Fruit fly (Drosophila melanogaster): Measurements from ENCODE around the gene Atac3.

Gene Atac3

DNA sequence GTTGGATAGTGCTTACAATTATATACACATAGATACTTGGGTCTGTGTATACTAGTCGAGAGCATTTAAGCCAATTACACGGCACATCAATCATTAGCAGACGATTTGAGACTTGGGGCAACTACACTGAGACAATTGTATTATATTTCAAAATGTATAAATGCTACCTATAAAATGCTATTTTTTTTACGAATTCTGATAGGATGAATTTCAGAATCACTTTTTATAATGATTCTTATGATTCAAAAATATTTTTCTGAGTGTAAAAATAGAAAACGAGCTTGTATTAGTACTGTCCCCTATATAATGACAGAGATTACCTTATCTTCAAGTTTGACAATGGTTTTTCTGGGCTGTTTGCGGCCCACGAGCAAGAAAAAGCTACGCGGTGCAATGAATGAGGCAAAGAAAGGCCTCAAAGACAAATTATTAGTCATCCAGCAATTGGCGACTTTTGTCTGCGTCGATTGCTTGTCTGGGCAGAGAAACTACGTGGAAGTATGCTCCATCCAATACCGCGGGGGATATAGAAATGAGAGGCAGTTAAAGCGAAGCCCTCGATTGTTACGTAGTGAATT lies 22.9 kb upstream of the Atac3 start (continued):
- TF ChIP-seq CG14965 (GFP tag; optimal IDR thresholded peaks at IDR 0.05; ENCODE audit: borderline replicate concordance) (no peak), klu (GFP tag; IDR thresholded peaks at IDR 0.05) (peak; percentile 52), Six4 (GFP tag; optimal IDR thresholded peaks at IDR 0.05) (peak; percentile 17), grau (tag; optimal IDR thresholded peaks at IDR 0.05) (peak; percentile 73), Sin3A (optimal IDR thresholded peaks at IDR 0.05) (no peak), Kr (GFP tag; optimal IDR thresholded peaks at IDR 0.05) (no peak), chn (GFP tag; optimal IDR thresholded peaks at IDR 0.05) (peak; percentile 0), Dip3 (GFP tag; optimal IDR thresholded peaks at IDR 0.05) (peak; percentile 58), HmgZ (tag; optimal IDR thresholded peaks at IDR 0.05) (peak; percentile 67), fd102C (GFP tag; optimal IDR thresholded peaks at IDR 0.05) (no peak), D19B (GFP tag; optimal IDR thresholded peaks at IDR 0.05) (peak; percentile 58), wor (GFP tag; IDR thresholded peaks at IDR 0.05) (peak; percentile 60), Tbp (GFP tag; optimal IDR thresholded peaks at IDR 0.05) (no peak), CG12769 (tag; optimal IDR thresholded peaks at IDR 0.05) (no peak), usp (GFP tag; optimal IDR thresholded peaks at IDR 0.05) (no peak), Ada2b (GFP tag; IDR thresholded peaks at IDR 0.05) (peak; percentile 84), CG11504 (tag; optimal IDR thresholded peaks at IDR 0.05) (no peak), pb (GFP tag; optimal IDR thresholded peaks at IDR 0.05) (peak; percentile 41), CG6813 (GFP tag; optimal IDR thresholded peaks at IDR 0.05) (no peak), HLHmδ (GFP tag; optimal IDR thresholded peaks at IDR 0.05) (no peak), eyg (GFP tag; optimal IDR thresholded peaks at IDR 0.05) (peak; percentile 48), CG4854 (GFP tag; optimal IDR thresholded peaks at IDR 0.05) (no peak), CG1602 (GFP tag; optimal IDR thresholded peaks at IDR 0.05) (peak; percentile 23), CG2202 (tag; optimal IDR thresholded peaks at IDR 0.05) (peak; percentile 15), Dp (GFP tag; optimal IDR thresholded peaks at IDR 0.05) (no peak), Sox102F (GFP tag; optimal IDR thresholded peaks at IDR 0.05) (peak; percentile 80), CG15269 (tag; optimal IDR thresholded peaks at IDR 0.05) (peak; percentile 79), stwl (tag; optimal IDR thresholded peaks at IDR 0.05) (no peak), Hmx (GFP tag; optimal IDR thresholded peaks at IDR 0.05) (no peak), CG9876 (GFP tag; optimal IDR thresholded peaks at IDR 0.05) (no peak), hb (GFP tag; IDR thresholded peaks at IDR 0.05; ENCODE audit: partially characterized antibody) (no peak), YL-1 (GFP tag; optimal IDR thresholded peaks at IDR 0.05) (no peak), MESR4 (GFP tag; optimal IDR thresholded peaks at IDR 0.05) (no peak), E2f1 (GFP tag; IDR thresholded peaks at IDR 0.05) (peak; percentile 85), Ets97D (GFP tag; optimal IDR thresholded peaks at IDR 0.05) (peak; percentile 52), CG7963 (GFP tag; IDR thresholded peaks at IDR 0.05; ENCODE audit: partially characterized antibody) (no peak), CG12391 (tag; optimal IDR thresholded peaks at IDR 0.05) (peak; percentile 79), Oli (tag; optimal IDR thresholded peaks at IDR 0.05) (peak; percentile 66), CG5245 (GFP tag; optimal IDR thresholded peaks at IDR 0.05) (peak; percentile 67), NC2α (GFP tag; optimal IDR thresholded peaks at IDR 0.05) (no peak), Mrtf (GFP tag; IDR thresholded peaks at IDR 0.05) (peak; percentile 69), Lpt (GFP tag; optimal IDR thresholded peaks at IDR 0.05) (no peak), CG15514 (GFP tag; optimal IDR thresholded peaks at IDR 0.05) (peak; percentile 43), Dip2 (GFP tag; IDR thresholded peaks at IDR 0.05) (no peak), lola (GFP tag; optimal IDR thresholded peaks at IDR 0.05) (peak in 1 of 3 experiments; percentile 23), CG16779 (GFP tag; IDR thresholded peaks at IDR 0.05) (no peak), CG33557 (GFP tag; optimal IDR thresholded peaks at IDR 0.05) (no peak), eve (GFP tag; optimal IDR thresholded peaks at IDR 0.05) (no peak), repo (GFP tag; optimal IDR thresholded peaks at IDR 0.05) (no peak), psq (GFP tag; optimal IDR thresholded peaks at IDR 0.05) (peak; percentile 29), CG3838 (GFP tag; optimal IDR thresholded peaks at IDR 0.05) (no peak)
